Worm (Caenorhabditis elegans) whole organism, L1 larva: ENCODE results near the gene srx-136.

Source experiments
- blmp-1 ChIP-seq: fragments of 150-350 bp; optimal IDR thresholded peaks from 2 replicates; lab custom pipeline; 2014; ENCODE audit warnings: missing biosample characterization, missing genetic modification characterization
- ceh-90 ChIP-seq: sonication (generic microtip); optimal IDR thresholded peaks from 2 replicates; lab custom pipeline; 2016; ENCODE audit warnings: missing genetic modification characterization, missing compliant biosample characterization
- elt-3 ChIP-seq, 6 experiments: fragments of 150-350 bp in 1 of 6; sonication (generic microtip); optimal IDR thresholded peaks; 2 replicates each; lab custom pipeline; 2017 to 2018; ENCODE audit warnings: missing biosample characterization in 6 of 6, missing genetic modification characterization in 6 of 6, inconsistent platforms in 1 of 6
- hpl-2 ChIP-seq: fragments of 150-350 bp; optimal IDR thresholded peaks from 2 replicates; lab custom pipeline; 2014; ENCODE audit warnings: missing biosample characterization, missing genetic modification reagents, missing genetic modification characterization
- lin-15B ChIP-seq: fragments of 150-350 bp; sonication (generic microtip); optimal IDR thresholded peaks from 3 replicates; lab custom pipeline; 2014; ENCODE audit warnings: missing biosample characterization, missing genetic modification characterization
- mdl-1 ChIP-seq, 2 experiments: fragments of 150-350 bp; optimal IDR thresholded peaks; 2 replicates each; lab custom pipeline; 2014 to 2017; ENCODE audit warnings: missing biosample characterization in 2 of 2, missing genetic modification characterization in 2 of 2, inconsistent platforms in 1 of 2
- mef-2 ChIP-seq: fragments of 150-350 bp; optimal IDR thresholded peaks from 2 replicates; lab custom pipeline; 2014; ENCODE audit warnings: missing biosample characterization, missing genetic modification characterization
- nhr-11 ChIP-seq: fragments of 150-350 bp; optimal IDR thresholded peaks from 2 replicates; lab custom pipeline; 2014; ENCODE audit warnings: missing biosample characterization, missing genetic modification characterization
- nhr-20 ChIP-seq: sonication (generic microtip); optimal IDR thresholded peaks from 2 replicates; lab custom pipeline; 2016; ENCODE audit warnings: mild to moderate bottlenecking, missing genetic modification characterization, missing compliant biosample characterization
- nhr-76 ChIP-seq: sonication (generic microtip); optimal IDR thresholded peaks from 2 replicates; lab custom pipeline; 2017; ENCODE audit warnings: missing biosample characterization, missing genetic modification characterization
- unc-86 ChIP-seq: sonication (generic microtip); optimal IDR thresholded peaks from 2 replicates; lab custom pipeline; 2016; ENCODE audit warnings: missing genetic modification characterization, missing compliant biosample characterization

- TF ChIP-seq ceh-90 (tag; lab: Kevin White, UChicago) (no peak), hpl-2 (GFP tag; lab: Kevin White, UChicago) (no peak), unc-86 (tag; lab: Kevin White, UChicago) (no peak), blmp-1 (tag; lab: Kevin White, UChicago) (no peak), mdl-1 (tag; optimal IDR thresholded peaks at IDR 0.05; lab: Kevin White, UChicago) (no peak), nhr-11 (no peak), lin-15B (tag; lab: Kevin White, UChicago) (no peak), elt-3 (tag; optimal IDR thresholded peaks at IDR 0.05; lab: Kevin White, UChicago) (no peak), mef-2 (tag; lab: Kevin White, UChicago) (no peak), nhr-76 (tag; lab: Kevin White, UChicago) (no peak), nhr-20 (no peak)
Measured at ce11 chrV:13873323-13873722, 16.1 kb downstream of the srx-136 start.
